Fruit fly (Drosophila melanogaster) whole organism, embryonic: ENCODE results near the gene Trxr1.

Source experiments
- Atf3 ChIP-seq: fragments of 200-800 bp; sonication (Bioruptor generic); optimal IDR thresholded peaks from 3 replicates; lab custom pipeline; 2016; ENCODE audit warnings: missing biosample characterization, missing genetic modification characterization
- CG10209 ChIP-seq: fragments of 200-800 bp; sonication (Bioruptor generic); optimal IDR thresholded peaks from 3 replicates; lab custom pipeline; 2017; ENCODE audit warnings: missing biosample characterization, mild to moderate bottlenecking, missing genetic modification characterization, missing genetic modification reagents
- CG12942 ChIP-seq: fragments of 200-800 bp; sonication (Bioruptor generic); optimal IDR thresholded peaks from 3 replicates; lab custom pipeline; 2016; ENCODE audit warnings: missing biosample characterization, missing genetic modification characterization
- CG13424 ChIP-seq: fragments of 200-800 bp; sonication (Bioruptor generic); optimal IDR thresholded peaks from 2 replicates; lab custom pipeline; 2019; ENCODE audit warnings: missing biosample characterization, mild to moderate bottlenecking, missing genetic modification characterization, moderate library complexity
- CG13775 ChIP-seq: fragments of 200-800 bp; sonication (Bioruptor generic); optimal IDR thresholded peaks from 3 replicates; lab custom pipeline; 2017; ENCODE audit warnings: missing biosample characterization, mild to moderate bottlenecking, missing genetic modification characterization
- CG14050 ChIP-seq: fragments of 200-800 bp; sonication (Bioruptor generic); IDR thresholded peaks from 3 replicates; pipeline ENCODE4 v1.3.6; 2022; ENCODE audit warnings: missing biosample characterization, missing genetic modification characterization
- CG15269 ChIP-seq: fragments of 200-800 bp; sonication (Bioruptor generic); optimal IDR thresholded peaks from 2 replicates; lab custom pipeline; 2018; ENCODE audit warnings: missing biosample characterization, mild to moderate bottlenecking, missing genetic modification characterization, moderate library complexity
- CG16815 ChIP-seq: fragments of 200-800 bp; sonication (Bioruptor generic); optimal IDR thresholded peaks from 3 replicates; lab custom pipeline; 2017; ENCODE audit warnings: missing biosample characterization, mild to moderate bottlenecking, missing genetic modification characterization
- CG17359 ChIP-seq: fragments of 200-800 bp; sonication (Bioruptor generic); optimal IDR thresholded peaks from 3 replicates; lab custom pipeline; 2018; ENCODE audit warnings: missing biosample characterization, mild to moderate bottlenecking, missing genetic modification characterization, moderate library complexity
- CG17385 ChIP-seq: fragments of 200-800 bp; sonication (Bioruptor generic); optimal IDR thresholded peaks from 3 replicates; lab custom pipeline; 2018; ENCODE audit warnings: missing biosample characterization, mild to moderate bottlenecking, missing genetic modification characterization
- CG2712 ChIP-seq: fragments of 200-800 bp; optimal IDR thresholded peaks from 3 replicates; lab custom pipeline; 2019; ENCODE audit warnings: missing biosample characterization, mild to moderate bottlenecking, missing genetic modification characterization, moderate library complexity
- CG30431 ChIP-seq: fragments of 200-800 bp; sonication (Bioruptor generic); optimal IDR thresholded peaks from 2 replicates; lab custom pipeline; 2017; ENCODE audit warnings: missing biosample characterization, missing genetic modification characterization
- CG4820 ChIP-seq: fragments of 200-800 bp; sonication (Bioruptor generic); optimal IDR thresholded peaks from 3 replicates; lab custom pipeline; 2016; ENCODE audit warnings: missing biosample characterization, missing genetic modification characterization
- CG6813 ChIP-seq: fragments of 200-800 bp; sonication (Bioruptor generic); optimal IDR thresholded peaks from 2 replicates; lab custom pipeline; 2017; ENCODE audit warnings: missing biosample characterization, missing genetic modification characterization, mild to moderate bottlenecking, moderate library complexity, missing genetic modification reagents
- CG9727 ChIP-seq: fragments of 200-800 bp; sonication (Bioruptor generic); optimal IDR thresholded peaks from 3 replicates; lab custom pipeline; 2017; ENCODE audit warnings: missing biosample characterization, mild to moderate bottlenecking, missing genetic modification characterization
- CG9817 ChIP-seq: fragments of 200-800 bp; sonication (Bioruptor generic); optimal IDR thresholded peaks from 2 replicates; lab custom pipeline; 2018; ENCODE audit warnings: missing biosample characterization, mild to moderate bottlenecking, missing genetic modification characterization, moderate library complexity
- D ChIP-seq, 2 experiments: fragments of 200-800 bp in 1 of 2; fragments of >200 bp in 1 of 2; sonication (Bioruptor generic) in 1 of 2; optimal IDR thresholded peaks; 2 replicates in 1 of 2; 3 replicates in 1 of 2; lab custom pipeline; 2017; ENCODE audit warnings: mild to moderate bottlenecking in 1 of 2, missing biosample characterization in 1 of 2, missing genetic modification characterization in 1 of 2, missing genetic modification reagents in 1 of 2
- Dfd ChIP-seq, 2 experiments: fragments of >200 bp; optimal IDR thresholded peaks; 2 replicates each; lab custom pipeline; 2017; ENCODE audit warnings: missing biosample characterization in 2 of 2, missing genetic modification characterization in 2 of 2
- Dip3 ChIP-seq: fragments of 200-800 bp; sonication (Bioruptor generic); optimal IDR thresholded peaks from 3 replicates; lab custom pipeline; 2016; ENCODE audit warnings: missing biosample characterization, missing genetic modification characterization
- Drgx ChIP-seq: fragments of 200-800 bp; sonication (Bioruptor generic); IDR thresholded peaks from 2 replicates; pipeline ENCODE4 v1.3.6; 2022; ENCODE audit warnings: missing biosample characterization, missing genetic modification characterization
- Fer1 ChIP-seq: fragments of 200-800 bp; sonication (Bioruptor generic); optimal IDR thresholded peaks from 2 replicates; lab custom pipeline; 2017; ENCODE audit warnings: missing biosample characterization, mild to moderate bottlenecking, missing genetic modification characterization
- Hey ChIP-seq: fragments of 200-800 bp; sonication (Bioruptor generic); optimal IDR thresholded peaks from 3 replicates; lab custom pipeline; 2018; ENCODE audit warnings: missing biosample characterization, mild to moderate bottlenecking, missing genetic modification characterization
- Hr39 ChIP-seq: fragments of >200 bp; optimal IDR thresholded peaks from 2 replicates; lab custom pipeline; 2017
- Neu2 ChIP-seq: fragments of 200-800 bp; sonication (Bioruptor generic); optimal IDR thresholded peaks from 3 replicates; lab custom pipeline; 2016; ENCODE audit warnings: missing biosample characterization, missing genetic modification characterization, borderline replicate concordance
- Nf-YC ChIP-seq: fragments of 200-800 bp; optimal IDR thresholded peaks from 3 replicates; lab custom pipeline; 2019; ENCODE audit warnings: missing biosample characterization, mild to moderate bottlenecking, missing genetic modification characterization, moderate library complexity
- PHDP ChIP-seq: fragments of 200-800 bp; sonication (Bioruptor generic); optimal IDR thresholded peaks from 3 replicates; lab custom pipeline; 2018; ENCODE audit warnings: missing biosample characterization, mild to moderate bottlenecking, missing genetic modification characterization, moderate library complexity
- Pdp1 ChIP-seq, 2 experiments: fragments of 200-800 bp; sonication (Bioruptor generic); optimal IDR thresholded peaks; 3 replicates each; lab custom pipeline; 2016; ENCODE audit warnings: missing biosample characterization in 2 of 2, missing genetic modification characterization in 2 of 2, mild to moderate bottlenecking in 1 of 2, moderate library complexity in 1 of 2
- Ptx1 ChIP-seq: fragments of 200-800 bp; sonication (Bioruptor generic); IDR thresholded peaks from 2 replicates; pipeline ENCODE4 v1.3.6; 2022; ENCODE audit warnings: missing biosample characterization, missing genetic modification characterization
- Rfx ChIP-seq: fragments of 200-800 bp; sonication (Bioruptor generic); IDR thresholded peaks from 2 replicates; pipeline ENCODE4 v1.3.6; 2022; ENCODE audit warnings: missing biosample characterization, missing genetic modification characterization
- Sox100B ChIP-seq: fragments of 200-800 bp; sonication (Bioruptor generic); optimal IDR thresholded peaks from 3 replicates; lab custom pipeline; 2018; ENCODE audit warnings: missing biosample characterization, mild to moderate bottlenecking, missing genetic modification characterization
- Usf ChIP-seq: fragments of 200-800 bp; sonication (Bioruptor generic); optimal IDR thresholded peaks from 2 replicates; lab custom pipeline; 2017; ENCODE audit warnings: missing genotype, missing biosample characterization, missing genetic modification characterization
- bcd ChIP-seq: fragments of 200-800 bp; sonication (Bioruptor generic); optimal IDR thresholded peaks from 2 replicates; lab custom pipeline; 2017; ENCODE audit warnings: missing biosample characterization, mild to moderate bottlenecking, missing genetic modification characterization
- cwo ChIP-seq: fragments of 200-800 bp; sonication (Bioruptor generic); optimal IDR thresholded peaks from 3 replicates; lab custom pipeline; 2017; ENCODE audit warnings: missing biosample characterization, missing genetic modification characterization, mild to moderate bottlenecking, moderate library complexity, missing genetic modification reagents
- dm ChIP-seq: fragments of 200-800 bp; sonication (Bioruptor generic); optimal IDR thresholded peaks from 3 replicates; lab custom pipeline; 2016; ENCODE audit warnings: missing biosample characterization, missing genetic modification characterization
- dysf ChIP-seq: fragments of 200-800 bp; sonication (Bioruptor generic); IDR thresholded peaks from 3 replicates; pipeline ENCODE4 v1.3.6; 2022; ENCODE audit warnings: missing biosample characterization, missing genetic modification characterization
- grau ChIP-seq: fragments of 200-800 bp; optimal IDR thresholded peaks from 3 replicates; lab custom pipeline; 2019; ENCODE audit warnings: missing biosample characterization, mild to moderate bottlenecking, missing genetic modification characterization, moderate library complexity
- h ChIP-seq: fragments of >200 bp; optimal IDR thresholded peaks from 2 replicates; lab custom pipeline; 2017
- ind ChIP-seq: fragments of 200-800 bp; sonication (Bioruptor generic); optimal IDR thresholded peaks from 3 replicates; lab custom pipeline; 2016; ENCODE audit warnings: missing biosample characterization, missing genetic modification characterization
- lmd ChIP-seq: fragments of 200-800 bp; sonication (Bioruptor generic); IDR thresholded peaks from 2 replicates; pipeline ENCODE4 v1.3.6; 2022; ENCODE audit warnings: missing biosample characterization, missing genetic modification characterization
- mirr ChIP-seq: fragments of 200-800 bp; sonication (Bioruptor generic); optimal IDR thresholded peaks from 3 replicates; lab custom pipeline; 2018; ENCODE audit warnings: missing biosample characterization, mild to moderate bottlenecking, missing genetic modification characterization
- oc ChIP-seq: fragments of 200-800 bp; sonication (Bioruptor generic); optimal IDR thresholded peaks from 2 replicates; lab custom pipeline; 2018; ENCODE audit warnings: missing biosample characterization, mild to moderate bottlenecking, missing genetic modification characterization, moderate library complexity
- row ChIP-seq: fragments of 200-800 bp; sonication (Bioruptor generic); IDR thresholded peaks from 3 replicates; pipeline ENCODE4 v1.3.6; 2022; ENCODE audit warnings: missing biosample characterization, missing genetic modification characterization
- sna ChIP-seq: fragments of 200-800 bp; sonication (Bioruptor generic); IDR thresholded peaks from 2 replicates; pipeline ENCODE4 v1.3.6; 2022; ENCODE audit warnings: missing biosample characterization, missing genetic modification characterization; ENCODE audit not compliant: partially characterized antibody
- sob ChIP-seq: fragments of 200-800 bp; sonication (Bioruptor generic); IDR thresholded peaks from 2 replicates; pipeline ENCODE4 v1.3.6; 2022; ENCODE audit warnings: missing biosample characterization, missing genetic modification characterization
- ssp ChIP-seq: fragments of 200-800 bp; sonication (Bioruptor generic); IDR thresholded peaks from 2 replicates; pipeline ENCODE4 v1.3.6; 2022; ENCODE audit warnings: missing biosample characterization, missing genetic modification characterization
- stc ChIP-seq: fragments of 200-800 bp; sonication (Bioruptor generic); IDR thresholded peaks from 2 replicates; pipeline ENCODE4 v1.3.6; 2022; ENCODE audit warnings: missing biosample characterization, missing genetic modification characterization
- zf30C ChIP-seq: fragments of 200-800 bp; sonication (Bioruptor generic); optimal IDR thresholded peaks from 3 replicates; lab custom pipeline; 2018; ENCODE audit warnings: missing biosample characterization, mild to moderate bottlenecking, missing genetic modification characterization

The Trxr1 gene

DNA sequence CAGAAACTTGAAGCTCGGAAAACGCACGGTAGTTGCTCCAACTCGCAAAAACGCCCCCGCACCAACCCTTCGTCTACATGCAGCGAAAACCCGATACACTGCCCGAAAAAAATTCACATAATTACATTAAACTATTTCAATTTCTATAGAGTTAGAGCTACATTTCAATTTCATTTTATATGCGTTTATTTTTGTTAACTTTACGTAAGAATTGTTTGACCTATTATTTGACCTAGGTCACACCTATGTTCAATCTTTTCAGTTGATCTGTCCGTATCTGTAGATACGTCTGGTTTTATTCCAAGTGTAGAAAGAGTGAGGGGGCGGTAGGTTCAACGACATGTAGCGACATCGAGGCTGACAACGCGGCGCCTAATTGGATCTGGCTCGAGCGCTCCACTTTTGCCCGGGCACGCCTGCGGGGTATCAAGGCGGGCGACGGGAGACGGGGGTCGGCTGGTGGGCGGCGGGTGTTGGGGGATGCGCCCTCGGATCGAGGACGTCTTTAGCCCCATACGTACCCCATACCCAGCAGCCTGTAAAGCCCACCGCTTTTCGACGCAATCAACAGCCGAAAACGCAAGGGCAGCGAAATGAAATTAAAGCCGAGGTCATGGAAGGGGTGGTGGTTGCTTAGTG, 39.5 kb upstream of the Trxr1 start (continued):
- TF ChIP-seq CG17359 = peak; percentile 22
- TF ChIP-seq Hr39 (lab: Kevin White, UChicago) = peak; percentile 7
- peak; percentile 24; the same call in 1 of the 2 replicates for TF ChIP-seq lmd (GFP tag; lab: Robert Waterston, UW)
- TF ChIP-seq Usf (GFP tag; lab: Kevin White, UChicago) = no peak
- TF ChIP-seq Atf3 (GFP tag; lab: Kevin White, UChicago) = no peak
- peak; percentile 15 for TF ChIP-seq CG2712 (tag; lab: Kevin White, UChicago)
- TF ChIP-seq sna = no peak
- TF ChIP-seq row (GFP tag; lab: Robert Waterston, UW) = peak; percentile 63
- peak; percentile 19 for TF ChIP-seq bcd (GFP tag; lab: Kevin White, UChicago)
- peak; percentile 10 for TF ChIP-seq CG10209
- no peak for TF ChIP-seq CG14050
- TF ChIP-seq Drgx (GFP tag; lab: Robert Waterston, UW) = peak; percentile 53
- TF ChIP-seq ind (GFP tag; lab: Kevin White, UChicago) = peak; percentile 25
- TF ChIP-seq CG4820 (GFP tag; lab: Kevin White, UChicago) = no peak
- TF ChIP-seq CG17385 (GFP tag; lab: Kevin White, UChicago) = peak; percentile 2
- TF ChIP-seq grau (tag; lab: Kevin White, UChicago) = peak; percentile 34
- peak; percentile 41 for TF ChIP-seq CG13424 (tag; lab: Kevin White, UChicago)
- no peak for TF ChIP-seq CG12942 (GFP tag; lab: Kevin White, UChicago)
- TF ChIP-seq CG6813 (GFP tag; lab: Kevin White, UChicago) = no peak
- TF ChIP-seq sob (GFP tag; lab: Robert Waterston, UW) = 0 out of 2 replicates have a peak, but pooled peaks have one; percentile 18
- no peak for TF ChIP-seq CG30431 (GFP tag; lab: Kevin White, UChicago)
- TF ChIP-seq dm (GFP tag; lab: Kevin White, UChicago) = no peak
- TF ChIP-seq Fer1 (GFP tag; lab: Kevin White, UChicago) = peak; percentile 26
- no peak for TF ChIP-seq CG16815 (GFP tag; lab: Kevin White, UChicago)
- TF ChIP-seq Nf-YC (tag; lab: Kevin White, UChicago) = peak; percentile 14
- TF ChIP-seq h = no peak
- TF ChIP-seq PHDP = peak; percentile 23
- peak; percentile 43 for TF ChIP-seq cwo (GFP tag; lab: Kevin White, UChicago)
- no peak for TF ChIP-seq D (optimal IDR thresholded peaks at IDR 0.05; lab: Kevin White, UChicago)
- TF ChIP-seq D (GFP tag; optimal IDR thresholded peaks at IDR 0.05; lab: Kevin White, UChicago) = no peak
- 0 out of 2 replicates have a peak, but pooled peaks have one; percentile 5 for TF ChIP-seq ssp (GFP tag; lab: Robert Waterston, UW)
- no peak for TF ChIP-seq Sox100B (GFP tag; lab: Kevin White, UChicago)
- no peak for TF ChIP-seq Neu2 (GFP tag; lab: Kevin White, UChicago)
- TF ChIP-seq mirr = no peak
- peak; percentile 4 for TF ChIP-seq CG9817 (tag; lab: Kevin White, UChicago)
- TF ChIP-seq Rfx (GFP tag; lab: Robert Waterston, UW) = peak; percentile 54; the same call in 1 of the 2 replicates
- TF ChIP-seq Pdp1 (GFP tag; optimal IDR thresholded peaks at IDR 0.05; lab: Kevin White, UChicago) = peak in 1 of 2 experiments; percentile 21
- peak; percentile 0 for TF ChIP-seq Dip3 (GFP tag; lab: Kevin White, UChicago)
- TF ChIP-seq oc = no peak
- peak; percentile 38; the same call in 1 of the 2 replicates for TF ChIP-seq Ptx1 (GFP tag; lab: Robert Waterston, UW)
- peak; percentile 16 for TF ChIP-seq CG9727
- peak; percentile 14 for TF ChIP-seq CG13775
- TF ChIP-seq Dfd (GFP tag; optimal IDR thresholded peaks at IDR 0.05; lab: Kevin White, UChicago) = no peak
- no peak for TF ChIP-seq stc (GFP tag; lab: Robert Waterston, UW)
- peak; percentile 19 for TF ChIP-seq CG15269 (tag; lab: Kevin White, UChicago)
- no peak for TF ChIP-seq Hey
- TF ChIP-seq dysf (GFP tag; lab: Robert Waterston, UW) = peak; percentile 50; the same call in 1 of the 3 replicates
- no peak for TF ChIP-seq zf30C (GFP tag; lab: Kevin White, UChicago)
